Fruit fly (Drosophila melanogaster) whole organism, adult: ENCODE data around the gene CG5592.

Experiments used
- CG11617 ChIP-seq: fragments of 200-800 bp; sonication (Bioruptor generic); optimal IDR thresholded peaks from 2 replicates; lab custom pipeline; 2017; ENCODE audit warnings: mild to moderate bottlenecking, missing biosample characterization, missing genetic modification reagents, missing genetic modification characterization
- CG12768 ChIP-seq: fragments of 200-800 bp; sonication (Bioruptor generic); optimal IDR thresholded peaks from 2 replicates; lab custom pipeline; 2017; ENCODE audit warnings: missing biosample characterization, missing genetic modification characterization, mild to moderate bottlenecking, moderate library complexity, missing genetic modification reagents
- CG14711 ChIP-seq: fragments of 200-800 bp; sonication (Bioruptor generic); optimal IDR thresholded peaks from 2 replicates; lab custom pipeline; 2018; ENCODE audit warnings: missing biosample characterization, mild to moderate bottlenecking, missing genetic modification characterization, moderate library complexity
- CG1620 ChIP-seq: fragments of 200-800 bp; sonication (Bioruptor generic); optimal IDR thresholded peaks from 2 replicates; lab custom pipeline; 2016; ENCODE audit warnings: missing biosample characterization, missing genetic modification characterization
- CG33017 ChIP-seq: fragments of 200-800 bp; sonication (Bioruptor generic); optimal IDR thresholded peaks from 2 replicates; lab custom pipeline; 2018; ENCODE audit warnings: missing biosample characterization, mild to moderate bottlenecking, missing genetic modification characterization, moderate library complexity
- CG5204 ChIP-seq: fragments of 200-800 bp; sonication (Bioruptor generic); optimal IDR thresholded peaks from 2 replicates; lab custom pipeline; 2016; ENCODE audit warnings: missing biosample characterization, missing genetic modification characterization
- CG7045 ChIP-seq: fragments of 200-800 bp; sonication (Bioruptor generic); optimal IDR thresholded peaks from 2 replicates; lab custom pipeline; 2017; ENCODE audit warnings: missing biosample characterization, mild to moderate bottlenecking, missing genetic modification characterization
- CG7101 ChIP-seq: fragments of 200-800 bp; sonication (Bioruptor generic); optimal IDR thresholded peaks from 2 replicates; lab custom pipeline; 2018; ENCODE audit warnings: missing biosample characterization, mild to moderate bottlenecking, missing genetic modification characterization, moderate library complexity
- Clk ChIP-seq: fragments of 200-800 bp; sonication (Bioruptor generic); optimal IDR thresholded peaks from 2 replicates; lab custom pipeline; 2017; ENCODE audit warnings: missing biosample characterization, missing genetic modification characterization
- Crg-1 ChIP-seq: fragments of 200-800 bp; sonication (Bioruptor generic); optimal IDR thresholded peaks from 2 replicates; lab custom pipeline; 2016; ENCODE audit warnings: missing biosample characterization, missing genetic modification characterization
- Hr96 ChIP-seq: fragments of 200-800 bp; sonication (Bioruptor generic); optimal IDR thresholded peaks from 2 replicates; lab custom pipeline; 2016; ENCODE audit warnings: missing biosample characterization, missing genetic modification characterization
- Mnt ChIP-seq: fragments of 200-800 bp; sonication (Bioruptor generic); optimal IDR thresholded peaks from 2 replicates; lab custom pipeline; 2016; ENCODE audit warnings: missing biosample characterization, mild to moderate bottlenecking, missing genetic modification characterization
- bab1 ChIP-seq: fragments of 200-800 bp; sonication (Bioruptor generic); optimal IDR thresholded peaks from 3 replicates; lab custom pipeline; 2019; ENCODE audit warnings: missing biosample characterization, mild to moderate bottlenecking, missing genetic modification characterization, moderate library complexity
- cic ChIP-seq: fragments of 200-800 bp; sonication (Bioruptor generic); optimal IDR thresholded peaks from 2 replicates; lab custom pipeline; 2017; ENCODE audit warnings: missing biosample characterization, mild to moderate bottlenecking, missing genetic modification characterization, moderate library complexity
- cnc ChIP-seq, 2 experiments: fragments of >200 bp; optimal IDR thresholded peaks; 2 replicates each; lab custom pipeline; 2017
- kay ChIP-seq: fragments of 200-800 bp; sonication (Bioruptor generic); peaks from one replicate; lab custom pipeline; 2016; ENCODE audit warnings: missing biosample characterization, missing genetic modification characterization, borderline replicate concordance
- ovo ChIP-seq: fragments of 200-800 bp; sonication (Bioruptor generic); optimal IDR thresholded peaks from 2 replicates; lab custom pipeline; 2016; ENCODE audit warnings: missing biosample characterization, missing genetic modification characterization
- pad ChIP-seq: fragments of 200-800 bp; sonication (Bioruptor generic); optimal IDR thresholded peaks from 3 replicates; lab custom pipeline; 2017; ENCODE audit warnings: missing biosample characterization, missing genetic modification characterization, mild to moderate bottlenecking, moderate library complexity, missing genetic modification reagents
- tj ChIP-seq: fragments of 200-800 bp; sonication (Bioruptor generic); optimal IDR thresholded peaks from 3 replicates; lab custom pipeline; 2017; ENCODE audit warnings: missing biosample characterization, mild to moderate bottlenecking, missing genetic modification characterization, moderate library complexity
- toe ChIP-seq: fragments of 200-800 bp; sonication (Bioruptor generic); optimal IDR thresholded peaks from 2 replicates; lab custom pipeline; 2016; ENCODE audit warnings: missing biosample characterization, missing genetic modification characterization

The CG5592 gene

dm6 chr3L:5927536-5927935, 30.1 kb downstream of the CG5592 start:
- TF ChIP-seq CG7101 (tag; lab: Kevin White, UChicago): no peak
- TF ChIP-seq CG14711 (tag; lab: Kevin White, UChicago): peak; percentile 83

dm6 chr3L:5932363-5932914, 35.0 kb downstream of the CG5592 start, which contains the start of gene Rcc1:
Rcc1 (minus strand) TSS chr3L:5932773.
- no peak for TF ChIP-seq CG1620 (GFP tag; lab: Kevin White, UChicago)
- no peak for TF ChIP-seq kay (GFP tag; lab: Kevin White, UChicago)
- TF ChIP-seq CG7101 (tag; lab: Kevin White, UChicago): peak; percentile 9
- TF ChIP-seq CG7045: no peak
- no peak for TF ChIP-seq tj (GFP tag; lab: Kevin White, UChicago)
- peak; percentile 25 for TF ChIP-seq Crg-1 (GFP tag; lab: Kevin White, UChicago)
- TF ChIP-seq bab1: peak; percentile 21
- TF ChIP-seq toe (GFP tag; lab: Kevin White, UChicago): peak; percentile 15
- no peak for TF ChIP-seq CG11617 (GFP tag; lab: Kevin White, UChicago)
- TF ChIP-seq CG12768 (GFP tag; lab: Kevin White, UChicago): no peak
- no peak for TF ChIP-seq cnc (optimal IDR thresholded peaks at IDR 0.05; lab: Kevin White, UChicago)
- TF ChIP-seq ovo (GFP tag; lab: Kevin White, UChicago): no peak
- TF ChIP-seq pad (GFP tag; lab: Kevin White, UChicago): no peak
- no peak for TF ChIP-seq CG33017 (tag; lab: Kevin White, UChicago)
- no peak for TF ChIP-seq CG5204
- no peak for TF ChIP-seq Mnt (GFP tag; lab: Kevin White, UChicago)
- peak; percentile 26 for TF ChIP-seq Hr96 (GFP tag; lab: Kevin White, UChicago)
- TF ChIP-seq cic (GFP tag; lab: Kevin White, UChicago): no peak
- no peak for TF ChIP-seq Clk (GFP tag; lab: Kevin White, UChicago)
- peak; percentile 72 for TF ChIP-seq CG14711 (tag; lab: Kevin White, UChicago)

- no peak for TF ChIP-seq Hr96 (GFP tag; lab: Kevin White, UChicago)
- no peak for TF ChIP-seq toe (GFP tag; lab: Kevin White, UChicago)
- no peak for TF ChIP-seq pad (GFP tag; lab: Kevin White, UChicago)
- no peak for TF ChIP-seq cic (GFP tag; lab: Kevin White, UChicago)
- no peak for TF ChIP-seq CG1620 (GFP tag; lab: Kevin White, UChicago)
- TF ChIP-seq ovo (GFP tag; lab: Kevin White, UChicago): no peak
- TF ChIP-seq CG11617 (GFP tag; lab: Kevin White, UChicago): no peak
- TF ChIP-seq Mnt (GFP tag; lab: Kevin White, UChicago): no peak
- TF ChIP-seq Crg-1 (GFP tag; lab: Kevin White, UChicago): no peak
- TF ChIP-seq CG5204: no peak
- TF ChIP-seq CG7045: no peak
- TF ChIP-seq CG7101 (tag; lab: Kevin White, UChicago): no peak
- TF ChIP-seq kay (GFP tag; lab: Kevin White, UChicago): no peak
- TF ChIP-seq bab1: no peak
- TF ChIP-seq CG14711 (tag; lab: Kevin White, UChicago): no peak
Observed at dm6 chr3L:5940431-5940830, 43.0 kb downstream of the CG5592 start.

- no peak for TF ChIP-seq Hr96 (GFP tag; lab: Kevin White, UChicago)
Observed at dm6 chr3L:5941086-5941485, 43.6 kb downstream of the CG5592 start.

DNA sequence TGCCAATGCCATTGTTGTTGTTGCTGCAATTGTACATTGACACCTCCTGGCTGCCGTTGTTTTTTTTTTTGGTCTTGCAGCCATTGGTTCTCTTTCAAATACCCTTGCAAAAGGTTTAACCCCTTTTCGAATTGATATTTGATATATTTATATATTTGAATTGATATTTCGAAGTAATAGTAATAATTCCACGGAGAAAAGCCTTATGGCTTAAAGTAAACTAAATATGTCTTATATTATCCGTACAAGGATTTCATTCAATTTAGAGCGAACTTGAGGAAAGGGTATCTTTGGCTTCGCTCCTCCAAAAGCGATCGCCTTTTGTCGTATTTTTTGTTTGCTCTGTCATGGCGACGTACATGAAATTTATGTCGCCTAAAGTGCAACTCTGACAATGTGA, 44.1 kb downstream of the CG5592 start:
- TF ChIP-seq CG7045 (no peak), CG5204 (no peak), bab1 (no peak), pad (GFP tag; lab: Kevin White, UChicago) (no peak), CG11617 (GFP tag; lab: Kevin White, UChicago) (no peak), CG14711 (tag; lab: Kevin White, UChicago) (no peak), Hr96 (GFP tag; lab: Kevin White, UChicago) (no peak), toe (GFP tag; lab: Kevin White, UChicago) (no peak), Mnt (GFP tag; lab: Kevin White, UChicago) (no peak), tj (GFP tag; lab: Kevin White, UChicago) (no peak), kay (GFP tag; lab: Kevin White, UChicago) (no peak)

dm6 chr3L:5943348-5943904, 46.0 kb downstream of the CG5592 start:
- TF ChIP-seq ovo (GFP tag; lab: Kevin White, UChicago) (no peak), CG1620 (GFP tag; lab: Kevin White, UChicago) (no peak)

- TF ChIP-seq CG12768 (GFP tag; lab: Kevin White, UChicago): no peak
- TF ChIP-seq ovo (GFP tag; lab: Kevin White, UChicago): no peak
- no peak for TF ChIP-seq cnc (optimal IDR thresholded peaks at IDR 0.05; lab: Kevin White, UChicago)
- TF ChIP-seq CG1620 (GFP tag; lab: Kevin White, UChicago): no peak
- TF ChIP-seq CG5204: no peak
- TF ChIP-seq kay (GFP tag; lab: Kevin White, UChicago): no peak
- no peak for TF ChIP-seq CG7101 (tag; lab: Kevin White, UChicago)
- TF ChIP-seq Hr96 (GFP tag; lab: Kevin White, UChicago): no peak
- TF ChIP-seq tj (GFP tag; lab: Kevin White, UChicago): no peak
- no peak for TF ChIP-seq pad (GFP tag; lab: Kevin White, UChicago)
- no peak for TF ChIP-seq CG7045
- no peak for TF ChIP-seq Crg-1 (GFP tag; lab: Kevin White, UChicago)
- TF ChIP-seq Clk (GFP tag; lab: Kevin White, UChicago): no peak
- TF ChIP-seq CG11617 (GFP tag; lab: Kevin White, UChicago): no peak
- TF ChIP-seq cic (GFP tag; lab: Kevin White, UChicago): no peak
- TF ChIP-seq CG33017 (tag; lab: Kevin White, UChicago): no peak
- no peak for TF ChIP-seq bab1
Observed at dm6 chr3L:5945571-5945970, 48.1 kb downstream of the CG5592 start.
